Fruit fly (Drosophila melanogaster) S2 (cell line): ENCODE data around the gene CG7182.

Experiments used
- CG8478 ChIP-seq: fragments of >200 bp; optimal IDR thresholded peaks from 2 replicates; lab custom pipeline; 2018
- CTCF ChIP-seq, 2 experiments: fragments of >200 bp; optimal IDR thresholded peaks; 2 replicates each; lab custom pipeline; 2018

- TF ChIP-seq CG8478 (lab: Kevin White, UChicago) (no peak), CTCF (optimal IDR thresholded peaks at IDR 0.05; lab: Kevin White, UChicago) (no peak)
These were observed 37.3 kb downstream of the CG7182 start, which contains the start of gene BI-1 for dm6 chr3L:8308891-8309352.
